Worm (Caenorhabditis elegans) whole organism, L2 larva: ENCODE results near the gene sid-2.

Experiments
- C34F6.9 ChIP-seq: fragments of 150-350 bp; optimal IDR thresholded peaks from 2 replicates; lab custom pipeline; 2014; ENCODE audit warnings: missing biosample characterization, missing genetic modification characterization
- F13H6.1 ChIP-seq: sonication (generic microtip); optimal IDR thresholded peaks from 2 replicates; lab custom pipeline; 2016; ENCODE audit warnings: missing genetic modification characterization, missing compliant biosample characterization
- Y55F3AM.14 ChIP-seq: fragments of 200-800 bp; sonication (Bioruptor generic); optimal IDR thresholded peaks from 2 replicates; lab custom pipeline; 2018; ENCODE audit warnings: mild to moderate bottlenecking, missing genetic modification characterization, missing compliant biosample characterization
- ZK546.5 ChIP-seq: sonication (generic microtip); optimal IDR thresholded peaks from 2 replicates; lab custom pipeline; 2017; ENCODE audit warnings: missing biosample characterization, missing genetic modification characterization
- aly-2 ChIP-seq: fragments of 150-350 bp; optimal IDR thresholded peaks from 2 replicates; lab custom pipeline; 2014; ENCODE audit warnings: missing biosample characterization, missing genetic modification characterization
- blmp-1 ChIP-seq: sonication (generic microtip); optimal IDR thresholded peaks from 2 replicates; lab custom pipeline; 2017; ENCODE audit warnings: missing genetic modification characterization, mild to moderate bottlenecking, missing compliant biosample characterization, antibody characterized with exemption, moderate library complexity; ENCODE audit not compliant: insufficient read depth
- ceh-16 ChIP-seq: fragments of 150-350 bp; optimal IDR thresholded peaks from 2 replicates; lab custom pipeline; 2014; ENCODE audit warnings: missing biosample characterization, missing genetic modification characterization
- ceh-82 ChIP-seq: fragments of 150-350 bp; optimal IDR thresholded peaks from 2 replicates; lab custom pipeline; 2014; ENCODE audit warnings: missing biosample characterization, missing genetic modification characterization
- crh-2 ChIP-seq: sonication (generic microtip); optimal IDR thresholded peaks from 2 replicates; lab custom pipeline; 2017; ENCODE audit warnings: missing biosample characterization, missing genetic modification characterization
- dmd-4 ChIP-seq: sonication (generic microtip); optimal IDR thresholded peaks from 2 replicates; lab custom pipeline; 2017; ENCODE audit warnings: missing biosample characterization, missing genetic modification characterization
- egl-27 ChIP-seq: sonication (generic microtip); optimal IDR thresholded peaks from 3 replicates; lab custom pipeline; 2017; ENCODE audit warnings: missing biosample characterization, missing genetic modification reagents, missing genetic modification characterization
- fos-1 ChIP-seq: fragments of 150-350 bp; optimal IDR thresholded peaks from 2 replicates; lab custom pipeline; 2014; ENCODE audit warnings: missing biosample characterization, missing genetic modification characterization
- lin-11 ChIP-seq: fragments of 150-350 bp; sonication (generic microtip); optimal IDR thresholded peaks from 2 replicates; lab custom pipeline; 2014; ENCODE audit warnings: missing biosample characterization, missing genetic modification characterization, inconsistent platforms, mixed read lengths
- lsy-2 ChIP-seq, 2 experiments: fragments of 150-350 bp in 1 of 2; sonication (generic microtip) in 1 of 2; optimal IDR thresholded peaks; 2 replicates each; lab custom pipeline; 2014 to 2017; ENCODE audit warnings: missing biosample characterization in 2 of 2, missing genetic modification characterization in 2 of 2
- mab-5 ChIP-seq: fragments of 150-350 bp; optimal IDR thresholded peaks from 2 replicates; lab custom pipeline; 2014; ENCODE audit warnings: missing biosample characterization, missing genetic modification characterization
- mbf-1 ChIP-seq: sonication (generic microtip); optimal IDR thresholded peaks from 2 replicates; lab custom pipeline; 2017; ENCODE audit warnings: missing biosample characterization, missing genetic modification characterization
- mdl-1 ChIP-seq, 2 experiments: fragments of 150-350 bp in 1 of 2; sonication (generic microtip) in 1 of 2; optimal IDR thresholded peaks; 2 replicates each; lab custom pipeline; 2017; ENCODE audit warnings: missing biosample characterization in 2 of 2, missing genetic modification characterization in 2 of 2
- nhr-10 ChIP-seq: sonication (generic microtip); optimal IDR thresholded peaks from 2 replicates; lab custom pipeline; 2017; ENCODE audit warnings: missing biosample characterization, missing genetic modification characterization
- nhr-11 ChIP-seq: fragments of 150-350 bp; optimal IDR thresholded peaks from 2 replicates; lab custom pipeline; 2014; ENCODE audit warnings: missing biosample characterization, missing genetic modification characterization
- nhr-12 ChIP-seq: fragments of 150-350 bp; optimal IDR thresholded peaks from 2 replicates; lab custom pipeline; 2014; ENCODE audit warnings: missing biosample characterization, missing genetic modification characterization
- nhr-129 ChIP-seq: fragments of 150-350 bp; optimal IDR thresholded peaks from 2 replicates; lab custom pipeline; 2014; ENCODE audit warnings: missing biosample characterization, missing genetic modification characterization
- nhr-21 ChIP-seq: fragments of 150-350 bp; optimal IDR thresholded peaks from 2 replicates; lab custom pipeline; 2014; ENCODE audit warnings: missing biosample characterization, missing genetic modification characterization
- nhr-23 ChIP-seq: fragments of 150-350 bp; optimal IDR thresholded peaks from 2 replicates; lab custom pipeline; 2014; ENCODE audit warnings: missing biosample characterization, missing genetic modification reagents, missing genetic modification characterization
- nhr-237 ChIP-seq: fragments of 150-350 bp; optimal IDR thresholded peaks from 2 replicates; lab custom pipeline; 2014; ENCODE audit warnings: missing biosample characterization, missing genetic modification characterization
- nhr-25 ChIP-seq: fragments of 150-350 bp; sonication (generic microtip); optimal IDR thresholded peaks from 3 replicates; lab custom pipeline; 2014; ENCODE audit warnings: missing biosample characterization, missing genetic modification characterization
- nhr-77 ChIP-seq: fragments of 150-350 bp; optimal IDR thresholded peaks from 2 replicates; lab custom pipeline; 2014; ENCODE audit warnings: missing biosample characterization, missing genetic modification characterization
- peb-1 ChIP-seq: fragments of 150-350 bp; optimal IDR thresholded peaks from 2 replicates; lab custom pipeline; 2014; ENCODE audit warnings: missing biosample characterization, missing genetic modification characterization
- sem-4 ChIP-seq: fragments of 150-350 bp; optimal IDR thresholded peaks from 2 replicates; lab custom pipeline; 2014; ENCODE audit warnings: missing biosample characterization, missing genetic modification reagents, missing genetic modification characterization
- sma-3 ChIP-seq: sonication (generic microtip); optimal IDR thresholded peaks from 2 replicates; lab custom pipeline; 2016; ENCODE audit warnings: missing genetic modification reagents, missing genetic modification characterization, missing compliant biosample characterization
- sma-9 ChIP-seq, 2 experiments: fragments of 150-350 bp in 1 of 2; sonication (generic microtip) in 1 of 2; optimal IDR thresholded peaks; 2 replicates each; lab custom pipeline; 2014 to 2016; ENCODE audit warnings: missing genetic modification characterization in 2 of 2, mild to moderate bottlenecking in 1 of 2, missing biosample characterization in 1 of 2, missing compliant biosample characterization in 1 of 2, missing genetic modification reagents in 1 of 2, moderate library complexity in 1 of 2
- snpc-4 ChIP-seq: fragments of 150-350 bp; optimal IDR thresholded peaks from 2 replicates; lab custom pipeline; 2014; ENCODE audit warnings: missing biosample characterization, missing genetic modification characterization
- unc-39 ChIP-seq: fragments of 150-350 bp; optimal IDR thresholded peaks from 2 replicates; lab custom pipeline; 2014; ENCODE audit warnings: missing biosample characterization, missing genetic modification characterization
- unc-55 ChIP-seq: fragments of 150-350 bp; sonication (generic microtip); optimal IDR thresholded peaks from 3 replicates; lab custom pipeline; 2014; ENCODE audit warnings: missing biosample characterization, missing genetic modification reagents, missing genetic modification characterization
- unc-62 ChIP-seq: fragments of 150-350 bp; optimal IDR thresholded peaks from 2 replicates; lab custom pipeline; 2014; ENCODE audit warnings: missing biosample characterization, missing genetic modification reagents, missing genetic modification characterization
- ztf-4 ChIP-seq: fragments of 150-350 bp; optimal IDR thresholded peaks from 2 replicates; lab custom pipeline; 2014; ENCODE audit warnings: missing biosample characterization, missing genetic modification characterization

The sid-2 gene

ce11 chrIII:13635730-13636360 lies 43.4 kb upstream of the sid-2 start (continued):
- TF ChIP-seq unc-62 (GFP tag; lab: Kevin White, UChicago) (no peak), snpc-4 (tag; lab: Kevin White, UChicago) (peak; percentile 59), mab-5 (tag; lab: Kevin White, UChicago) (no peak), sem-4 (tag; lab: Kevin White, UChicago) (no peak), nhr-129 (tag; lab: Kevin White, UChicago) (peak; percentile 10), nhr-12 (tag; lab: Kevin White, UChicago) (no peak), nhr-23 (no peak), sma-9 (GFP tag; optimal IDR thresholded peaks at IDR 0.05; lab: Kevin White, UChicago) (peak; percentile 4), sma-9 (tag; optimal IDR thresholded peaks at IDR 0.05; lab: Kevin White, UChicago) (no peak), ceh-16 (tag; lab: Kevin White, UChicago) (no peak), mdl-1 (tag; optimal IDR thresholded peaks at IDR 0.05; lab: Kevin White, UChicago) (no peak), nhr-10 (tag; lab: Kevin White, UChicago) (no peak), nhr-11 (tag; lab: Kevin White, UChicago) (no peak), egl-27 (tag; lab: Kevin White, UChicago) (no peak), unc-39 (tag; lab: Kevin White, UChicago) (no peak), nhr-21 (tag; lab: Kevin White, UChicago) (no peak), mbf-1 (no peak), sma-3 (GFP tag; lab: Kevin White, UChicago) (no peak), C34F6.9 (tag; lab: Kevin White, UChicago) (peak; percentile 48)
- TF ChIP-seq, all 48 proteins: peak for 7

ce11 chrIII:13637681-13638080 lies 41.6 kb upstream of the sid-2 start:
- TF ChIP-seq unc-55 (GFP tag; lab: Kevin White, UChicago) (peak; percentile 5), dmd-4 (tag; lab: Kevin White, UChicago) (no peak), sma-9 (GFP tag; optimal IDR thresholded peaks at IDR 0.05; lab: Kevin White, UChicago) (no peak), sma-9 (tag; optimal IDR thresholded peaks at IDR 0.05; lab: Kevin White, UChicago) (no peak), fos-1 (tag; lab: Kevin White, UChicago) (no peak), nhr-77 (tag; lab: Kevin White, UChicago) (no peak), C34F6.9 (tag; lab: Kevin White, UChicago) (peak; percentile 51), sem-4 (tag; lab: Kevin White, UChicago) (no peak), crh-2 (tag; lab: Kevin White, UChicago) (no peak), mdl-1 (tag; optimal IDR thresholded peaks at IDR 0.05; lab: Kevin White, UChicago) (peak in 1 of 2 experiments; percentile 35), Y55F3AM.14 (GFP tag; lab: Kevin White, UChicago) (no peak), F13H6.1 (tag; lab: Kevin White, UChicago) (peak; percentile 31), aly-2 (tag; lab: Kevin White, UChicago) (no peak), ztf-4 (tag; lab: Kevin White, UChicago) (no peak), nhr-129 (tag; lab: Kevin White, UChicago) (no peak), peb-1 (tag; lab: Kevin White, UChicago) (no peak), snpc-4 (tag; lab: Kevin White, UChicago) (no peak), lsy-2 (tag; optimal IDR thresholded peaks at IDR 0.05; lab: Kevin White, UChicago) (peak in 1 of 2 experiments; percentile 46), egl-27 (tag; lab: Kevin White, UChicago) (no peak), lin-11 (tag; lab: Kevin White, UChicago) (no peak), blmp-1 (no peak), ceh-82 (tag; lab: Kevin White, UChicago) (no peak), nhr-10 (tag; lab: Kevin White, UChicago) (no peak), unc-39 (tag; lab: Kevin White, UChicago) (no peak), nhr-237 (tag; lab: Kevin White, UChicago) (no peak), ZK546.5 (tag; lab: Kevin White, UChicago) (no peak)

ce11 chrIII:13640003-13640499 lies 39.2 kb upstream of the sid-2 start:
- TF ChIP-seq unc-39 (tag; lab: Kevin White, UChicago): no peak
- no peak for TF ChIP-seq nhr-25 (tag; lab: Kevin White, UChicago)
- TF ChIP-seq egl-27 (tag; lab: Kevin White, UChicago): no peak
